Worm (Caenorhabditis elegans): ENCODE results near the gene lron-15.

lron-15 gene

DNA sequence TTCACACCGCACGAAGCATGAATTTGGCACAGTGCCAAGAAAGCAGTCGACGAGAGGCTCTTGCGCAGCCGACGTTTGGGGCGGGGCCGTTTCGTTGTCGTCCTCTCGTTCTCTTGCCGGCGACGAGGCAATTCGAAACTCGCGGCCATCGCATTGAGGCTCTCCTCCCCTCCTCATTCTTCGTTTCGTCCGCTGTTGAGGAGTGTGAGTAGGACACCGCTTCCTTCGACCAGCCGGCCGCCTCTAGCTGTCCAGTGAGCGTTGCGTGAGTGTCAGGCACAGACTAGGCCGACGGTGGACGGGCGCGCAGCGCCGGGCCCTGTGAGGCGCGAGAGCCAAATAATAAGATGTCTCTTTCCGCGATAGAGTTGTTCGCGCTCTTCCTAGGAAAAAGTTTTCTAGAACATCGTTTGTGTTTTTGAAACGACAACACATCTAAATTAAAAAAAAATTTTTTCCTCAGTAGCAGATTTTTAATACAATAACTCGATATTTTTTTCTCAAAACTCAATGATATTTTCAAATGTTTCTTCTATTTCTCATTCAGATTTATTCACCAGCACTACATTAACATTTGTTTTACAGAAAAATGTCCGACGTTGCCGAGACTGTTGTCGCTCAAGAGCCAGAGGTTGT lies 52.8 kb downstream of the lron-15 start, which contains the start of the genes T28D9.11 and T28D9.1 (continued):
- TF ChIP-seq daf-19 (GFP tag; conservative IDR thresholded peaks at IDR 0.05): no peak
- TF ChIP-seq mes-2 (tag; optimal IDR thresholded peaks at IDR 0.05; ENCODE audit: poor library complexity, severe bottlenecking): peak; percentile 61
- no peak for TF ChIP-seq ZK337.2 (GFP tag; IDR thresholded peaks at IDR 0.05)
- no peak for TF ChIP-seq tra-1 (GFP tag; IDR thresholded peaks at IDR 0.05)
- no peak for TF ChIP-seq nhr-237 (tag; optimal IDR thresholded peaks at IDR 0.05)
- TF ChIP-seq unc-39 (tag; optimal IDR thresholded peaks at IDR 0.05): no peak
- TF ChIP-seq hmg-1.1 (GFP tag; IDR thresholded peaks at IDR 0.05): peak; percentile 81
- peak; percentile 85 for TF ChIP-seq mep-1 (tag; optimal IDR thresholded peaks at IDR 0.05)
- TF ChIP-seq lin-13 (GFP tag; optimal IDR thresholded peaks at IDR 0.05): peak; percentile 68
- TF ChIP-seq aha-1 (tag): peak; percentile 73
- peak; percentile 4 for TF ChIP-seq spr-1 (tag; optimal IDR thresholded peaks at IDR 0.05)
- peak; percentile 82 for TF ChIP-seq egl-43 (GFP tag; IDR thresholded peaks at IDR 0.05)
- TF ChIP-seq T26A8.4 (GFP tag; IDR thresholded peaks at IDR 0.05): 0 out of 2 replicates have a peak, but pooled peaks have one; percentile 40
- TF ChIP-seq snpc-4 (tag; optimal IDR thresholded peaks at IDR 0.05): peak; percentile 65
- no peak for TF ChIP-seq egl-27 (tag; optimal IDR thresholded peaks at IDR 0.05)

DNA sequence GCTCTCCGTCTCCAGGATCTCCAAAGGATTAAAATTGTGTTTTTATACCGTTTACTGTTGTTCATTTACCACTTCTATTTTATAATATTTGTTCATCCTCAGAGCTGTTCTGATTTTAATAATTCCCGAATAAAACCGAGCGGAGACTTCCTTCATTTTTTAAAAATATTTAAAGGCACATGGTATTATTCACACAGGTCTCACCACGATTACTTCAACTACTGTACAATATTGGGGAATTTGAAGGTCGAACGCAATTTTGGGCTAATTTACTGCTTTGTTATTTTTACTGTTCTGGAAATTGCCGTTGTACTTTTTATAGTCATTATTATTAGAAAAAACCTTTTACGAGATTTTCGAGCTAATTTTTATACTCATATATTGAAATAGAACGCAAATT lies 53.5 kb downstream of the lron-15 start:
- peak; percentile 81 for TF ChIP-seq F49E8.2 (tag; optimal IDR thresholded peaks at IDR 0.05; ENCODE audit: borderline replicate concordance)
- peak; percentile 80 for TF ChIP-seq unc-130 (GFP tag; optimal IDR thresholded peaks at IDR 0.05)
- TF ChIP-seq tra-1 (GFP tag; IDR thresholded peaks at IDR 0.05): 0 out of 2 replicates have a peak, but pooled peaks have one; percentile 11
- TF ChIP-seq ceh-28 (tag; optimal IDR thresholded peaks at IDR 0.05): no peak
- TF ChIP-seq ceh-62 (tag; optimal IDR thresholded peaks at IDR 0.05): no peak
- TF ChIP-seq dmd-9 (GFP tag; IDR thresholded peaks at IDR 0.05): no peak
- peak; percentile 63 for TF ChIP-seq snpc-1.2 (GFP tag; IDR thresholded peaks at IDR 0.05)
- peak; percentile 8 for TF ChIP-seq Y5F2A.4 (GFP tag; optimal IDR thresholded peaks at IDR 0.05)
- peak; percentile 37; the same call in 1 of the 2 replicates for TF ChIP-seq dmd-8 (GFP tag; IDR thresholded peaks at IDR 0.05)
- TF ChIP-seq madf-5 (GFP tag; IDR thresholded peaks at IDR 0.05): 0 out of 4 replicates have a peak, but pooled peaks of 1 of the 2 experiments have one; percentile 19
- peak; percentile 60; the same call in 1 of the 2 replicates for TF ChIP-seq pha-4 (GFP tag; IDR thresholded peaks at IDR 0.05)
- TF ChIP-seq pha-4 (tag; optimal IDR thresholded peaks at IDR 0.05): no peak
- peak; percentile 68; the same call in 1 of the 2 replicates for TF ChIP-seq arid-1 (GFP tag; conservative IDR thresholded peaks at IDR 0.05)
- no peak for TF ChIP-seq nhr-77 (tag; optimal IDR thresholded peaks at IDR 0.05)
- TF ChIP-seq lim-7 (GFP tag; IDR thresholded peaks at IDR 0.05): peak; percentile 48; the same call in 1 of the 2 replicates
- TF ChIP-seq Y75B8A.6 (GFP tag; IDR thresholded peaks at IDR 0.05): no peak
- TF ChIP-seq Y48G9A.11 (GFP tag; IDR thresholded peaks at IDR 0.05): peak; percentile 56; the same call in 1 of the 2 replicates
- no peak for TF ChIP-seq jun-1 (tag; optimal IDR thresholded peaks at IDR 0.05)
- peak; percentile 72 for TF ChIP-seq lin-38 (GFP tag; IDR thresholded peaks at IDR 0.05)
- TF ChIP-seq ceh-82 (tag; optimal IDR thresholded peaks at IDR 0.05): no peak
